Worm (Caenorhabditis elegans) whole organism, midembryonic: Measurements from ENCODE around the gene rpl-42.
A peak's percentile ranks its signal among the peaks of the same experiment; 100 is the strongest.

Experiments used
- T22C8.4 ChIP-seq: fragments of 200-800 bp; sonication (Bioruptor generic); IDR thresholded peaks from 2 replicates; pipeline ENCODE4 v1.3.6; 2022; ENCODE audit warnings: missing genetic modification characterization, missing compliant biosample characterization
- cog-1 ChIP-seq: sonication (generic microtip); optimal IDR thresholded peaks from 2 replicates; lab custom pipeline; 2016; ENCODE audit warnings: missing genetic modification characterization, missing compliant biosample characterization
- flt-1 ChIP-seq: fragments of 200-800 bp; sonication (Bioruptor generic); IDR thresholded peaks from 2 replicates; pipeline ENCODE4 v1.3.6; 2022; ENCODE audit warnings: missing genetic modification characterization, missing compliant biosample characterization
- klf-2 ChIP-seq: fragments of 200-800 bp; sonication (Bioruptor generic); conservative IDR thresholded peaks from 2 replicates; pipeline ENCODE4 v1.3.6; 2022; ENCODE audit warnings: missing genetic modification reagents, missing genetic modification characterization, missing compliant biosample characterization
- med-1 ChIP-seq: sonication (generic microtip); optimal IDR thresholded peaks from 2 replicates; lab custom pipeline; 2017; ENCODE audit warnings: missing genetic modification characterization, mild to moderate bottlenecking, missing compliant biosample characterization, antibody characterized with exemption, missing genetic modification reagents; ENCODE audit not compliant: insufficient read depth
- ref-1 ChIP-seq: fragments of 200-800 bp; sonication (Bioruptor generic); conservative IDR thresholded peaks from 2 replicates; pipeline ENCODE4 v1.3.6; 2022; ENCODE audit warnings: missing genetic modification reagents, missing genetic modification characterization, missing compliant biosample characterization
- tab-1 ChIP-seq: fragments of 200-800 bp; sonication (Bioruptor generic); IDR thresholded peaks from 2 replicates; pipeline ENCODE4 v1.3.6; 2022; ENCODE audit warnings: missing genetic modification characterization, missing compliant biosample characterization
- ztf-23 ChIP-seq: fragments of 200-800 bp; sonication (Bioruptor generic); IDR thresholded peaks from 2 replicates; pipeline ENCODE4 v1.3.6; 2022; ENCODE audit warnings: missing genetic modification reagents, missing genetic modification characterization, missing compliant biosample characterization
- ztf-29 ChIP-seq: fragments of 200-800 bp; sonication (Bioruptor generic); IDR thresholded peaks from 2 replicates; pipeline ENCODE4 v1.3.6; 2022; ENCODE audit warnings: missing genetic modification reagents, missing genetic modification characterization, missing compliant biosample characterization

The rpl-42 gene

DNA sequence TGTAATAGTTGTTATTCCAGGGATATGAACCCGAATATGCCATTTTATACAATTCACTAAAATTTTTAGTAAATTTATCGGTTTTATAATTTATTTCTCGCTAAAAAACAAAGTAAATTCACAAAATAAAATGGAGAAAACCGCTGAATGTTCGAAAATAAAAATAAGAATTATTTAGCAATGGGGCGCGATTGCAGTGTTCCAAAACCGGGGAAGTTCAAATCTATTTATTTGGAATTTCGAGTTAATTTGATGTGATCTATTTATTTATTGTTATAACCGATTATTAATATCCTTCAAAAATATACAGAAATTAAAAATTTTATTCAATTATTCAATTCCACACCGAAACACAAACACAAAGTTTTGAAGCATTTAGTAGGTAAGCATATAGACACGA, 40.0 kb downstream of the rpl-42 start, which contains the start of gene F40F8.11:
F40F8.11 (minus strand) TSS at position 49 of the 400 bp plus-strand sequence.
- TF ChIP-seq cog-1: peak; percentile 10
- no peak for TF ChIP-seq ztf-23

DNA sequence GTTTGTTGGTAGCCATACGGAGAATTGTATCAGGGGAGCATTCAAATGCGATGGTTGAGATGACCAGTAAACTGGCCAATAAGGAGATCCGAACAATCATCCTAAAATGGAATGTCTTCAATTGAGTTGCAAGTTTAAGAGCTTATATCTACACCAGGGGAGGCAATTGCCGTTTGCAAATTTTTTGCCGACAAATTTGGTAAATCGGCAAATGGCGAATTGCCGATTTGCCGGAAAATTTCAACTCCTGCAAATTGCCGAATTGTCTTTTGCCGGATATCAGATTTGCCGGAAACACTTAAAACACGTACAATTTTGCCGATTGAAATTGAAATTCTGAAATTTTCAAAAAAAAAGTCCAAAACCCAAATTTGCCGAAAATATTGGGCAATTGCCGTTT, 42.3 kb downstream of the rpl-42 start, which contains the start of gene F40F8.5:
F40F8.5 (minus strand) TSS at position 101 of the 400 bp plus-strand sequence.
- TF ChIP-seq cog-1 (no peak), tab-1 (GFP tag; lab: Robert Waterston, UW) (no peak), klf-2 (GFP tag; lab: Robert Waterston, UW) (no peak), ztf-23 (no peak), med-1 (GFP tag; lab: Kevin White, UChicago) (no peak), T22C8.4 (GFP tag; lab: Robert Waterston, UW) (no peak), ztf-29 (GFP tag; lab: Robert Waterston, UW) (no peak), flt-1 (GFP tag; lab: Robert Waterston, UW) (no peak), ref-1 (GFP tag; lab: Robert Waterston, UW) (no peak)

DNA sequence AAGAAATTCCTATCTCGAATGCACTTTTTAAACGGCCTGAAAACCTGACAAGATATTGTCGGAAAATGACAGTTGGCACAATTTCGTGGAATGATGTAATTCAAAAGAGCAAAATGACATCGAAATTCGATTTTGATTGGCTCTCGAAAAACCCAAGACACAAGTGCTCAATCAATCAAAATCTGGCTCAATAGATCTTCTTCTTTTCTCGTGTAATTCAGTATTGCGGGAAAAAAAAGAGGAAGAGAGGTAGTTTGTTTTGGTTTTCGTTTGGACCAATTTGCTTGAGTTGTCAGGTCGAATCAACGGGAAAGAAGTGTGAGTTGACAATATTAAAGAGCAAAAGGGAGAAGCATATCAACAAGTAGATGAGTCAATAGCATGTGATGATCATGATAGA, 43.3 kb downstream of the rpl-42 start:
- TF ChIP-seq tab-1 (GFP tag; lab: Robert Waterston, UW): no peak
- no peak for TF ChIP-seq klf-2 (GFP tag; lab: Robert Waterston, UW)

DNA sequence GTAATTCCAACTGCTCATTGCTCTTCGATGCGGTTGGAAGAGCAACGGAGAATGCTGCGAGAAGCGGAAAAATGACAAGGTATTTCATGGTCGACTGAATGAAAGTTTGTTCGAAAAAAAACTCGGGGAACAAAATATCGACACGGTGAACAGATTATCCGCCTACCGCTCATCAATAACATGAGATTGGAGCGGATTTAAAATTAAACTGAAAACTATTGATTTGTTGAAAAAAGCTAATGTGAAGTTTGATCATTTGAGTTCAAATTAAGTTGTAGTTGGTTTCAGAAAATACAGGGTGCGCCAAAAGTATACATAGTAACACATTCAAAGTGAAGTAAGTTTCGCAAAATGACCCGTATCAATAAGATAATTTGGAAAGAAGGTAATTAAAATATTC, 47.6 kb downstream of the rpl-42 start, which contains the start of gene F40F8.4:
F40F8.4 (minus strand) TSS at position 101 of the 400 bp plus-strand sequence.
- TF ChIP-seq klf-2 (GFP tag; lab: Robert Waterston, UW) (no peak), tab-1 (GFP tag; lab: Robert Waterston, UW) (no peak), ztf-29 (GFP tag; lab: Robert Waterston, UW) (no peak), med-1 (GFP tag; lab: Kevin White, UChicago) (no peak), flt-1 (GFP tag; lab: Robert Waterston, UW) (no peak), ztf-23 (no peak), ref-1 (GFP tag; lab: Robert Waterston, UW) (no peak), cog-1 (no peak), T22C8.4 (GFP tag; lab: Robert Waterston, UW) (no peak)

DNA sequence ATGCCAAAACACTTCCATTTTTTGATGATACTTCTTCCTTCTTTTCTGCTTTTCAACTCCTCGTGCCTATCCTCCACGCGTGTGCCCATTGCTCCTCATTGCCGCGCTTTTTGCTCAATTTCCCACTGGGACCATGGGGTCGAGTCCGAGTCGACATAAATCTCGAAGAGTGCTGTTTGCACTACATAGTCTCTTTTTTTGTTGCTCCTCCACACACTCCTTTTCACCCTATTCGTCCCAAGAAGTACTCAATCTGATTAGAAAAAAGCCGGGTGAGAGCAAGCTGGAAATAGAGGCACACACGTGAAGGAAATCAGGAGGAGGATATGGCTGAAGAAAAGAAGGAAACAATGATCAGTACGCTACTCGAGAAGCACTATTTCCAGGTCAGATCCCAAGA, 50.1 kb downstream of the rpl-42 start, which contains the start of gene arrd-6:
arrd-6 (plus strand) TSS at position 169 of the 400 bp plus-strand sequence.
- TF ChIP-seq ztf-29 (GFP tag; lab: Robert Waterston, UW) (no peak), med-1 (GFP tag; lab: Kevin White, UChicago) (no peak), T22C8.4 (GFP tag; lab: Robert Waterston, UW) (no peak), flt-1 (GFP tag; lab: Robert Waterston, UW) (no peak), klf-2 (GFP tag; lab: Robert Waterston, UW) (no peak), ref-1 (GFP tag; lab: Robert Waterston, UW) (no peak), tab-1 (GFP tag; lab: Robert Waterston, UW) (no peak), cog-1 (no peak), ztf-23 (no peak)
